Fruit fly (Drosophila melanogaster): Measurements from ENCODE around the gene Herc4.

DNA sequence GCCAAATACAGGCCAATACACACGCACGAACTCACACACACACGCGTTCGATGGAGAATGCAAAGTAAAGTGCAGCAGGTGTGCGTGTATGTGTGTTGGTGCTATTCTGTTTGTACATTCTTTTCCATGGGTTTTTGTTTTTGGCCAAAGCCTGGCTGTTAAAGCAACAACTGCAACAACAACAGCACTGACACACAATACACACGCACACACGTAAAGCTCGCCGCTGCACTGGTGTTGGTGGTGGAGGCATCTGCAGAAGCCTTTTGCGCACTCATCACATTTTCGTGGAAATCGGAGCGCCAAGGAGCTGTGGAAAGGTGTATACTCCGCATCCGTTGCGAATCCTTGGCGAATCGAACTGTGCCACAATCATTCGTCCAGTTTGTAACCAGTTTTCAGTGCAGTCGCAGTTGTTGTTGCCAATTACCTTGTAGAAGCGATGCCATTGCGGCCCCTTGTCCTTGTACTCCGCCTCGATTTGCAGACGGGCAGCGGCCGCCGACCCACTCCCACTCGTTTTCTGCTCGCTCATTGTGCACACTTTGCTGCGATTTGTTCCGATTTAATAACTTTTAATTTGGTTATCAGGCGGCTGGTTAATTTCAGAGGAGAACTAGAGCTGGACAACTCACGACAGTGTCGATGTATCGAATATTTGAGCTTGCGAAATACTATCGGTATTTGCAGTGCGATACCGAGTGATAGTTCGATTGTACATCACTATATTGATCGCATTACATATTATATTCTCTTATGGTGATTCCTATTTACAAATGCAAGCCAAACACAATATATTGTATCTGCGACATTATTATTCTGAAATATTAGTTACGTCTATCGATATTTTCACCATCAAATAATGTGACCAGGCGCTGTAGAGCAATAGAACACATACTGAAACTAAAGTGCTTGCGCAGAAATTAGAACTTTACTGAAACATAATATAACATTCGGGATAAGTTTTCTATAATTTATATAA lies 36.7 kb downstream of the Herc4 start:
- TF ChIP-seq net (GFP tag; optimal IDR thresholded peaks at IDR 0.05) (peak; percentile 0), Eip75B (GFP tag; optimal IDR thresholded peaks at IDR 0.05) (peak; percentile 10), OdsH (GFP tag; optimal IDR thresholded peaks at IDR 0.05) (peak; percentile 45), salr (GFP tag; optimal IDR thresholded peaks at IDR 0.05) (no peak), CG10669 (GFP tag; optimal IDR thresholded peaks at IDR 0.05) (no peak), CG11762 (GFP tag; optimal IDR thresholded peaks at IDR 0.05; ENCODE audit: insufficient read depth) (peak; percentile 5), CG6792 (GFP tag; optimal IDR thresholded peaks at IDR 0.05) (peak; percentile 34), CG34406 (GFP tag; optimal IDR thresholded peaks at IDR 0.05) (peak; percentile 25), dsx (GFP tag; optimal IDR thresholded peaks at IDR 0.05; ENCODE audit: poor library complexity, severe bottlenecking) (no peak), Lpt (GFP tag; optimal IDR thresholded peaks at IDR 0.05) (no peak), Gug (GFP tag; IDR thresholded peaks at IDR 0.05) (no peak), Smox (GFP tag; optimal IDR thresholded peaks at IDR 0.05) (peak; percentile 52), Hr38 (GFP tag; optimal IDR thresholded peaks at IDR 0.05) (no peak)
